Fruit fly (Drosophila melanogaster): Measurements from ENCODE around the gene Cdk5alpha.

DNA sequence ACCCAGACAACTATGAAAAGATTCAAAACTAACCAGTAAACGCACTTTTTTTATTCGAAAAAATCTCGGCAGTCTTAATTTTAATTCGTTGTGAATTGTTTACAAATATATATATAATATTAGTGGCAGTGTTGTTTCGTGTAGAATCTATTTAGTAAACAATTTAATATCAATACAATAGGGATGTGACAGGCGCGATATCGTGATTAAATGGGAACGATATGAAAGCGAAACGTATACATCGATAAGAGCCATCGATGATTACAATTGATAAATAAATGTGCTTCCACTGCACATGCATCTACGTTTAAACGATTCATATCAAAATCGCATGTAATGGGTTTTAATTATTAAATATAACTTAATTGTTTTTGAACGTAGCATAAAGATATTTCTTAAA, 33.4 kb downstream of the Cdk5alpha start:
- TF ChIP-seq CTCF (optimal IDR thresholded peaks at IDR 0.05) (peak in 1 of 2 experiments; percentile 9), CG8478 (optimal IDR thresholded peaks at IDR 0.05) (no peak)
